Fruit fly (Drosophila melanogaster) whole organism, wandering third instar larva: Measurements from ENCODE around the gene CG42399.

ENCODE experiments used
- CG32264 ChIP-seq: fragments of 200-800 bp; sonication (Bioruptor generic); optimal IDR thresholded peaks from 2 replicates; lab custom pipeline; 2016; ENCODE audit warnings: missing biosample characterization, missing genetic modification characterization
- CG9705 ChIP-seq: fragments of 200-800 bp; sonication (Bioruptor generic); optimal IDR thresholded peaks from 2 replicates; lab custom pipeline; 2018; ENCODE audit warnings: missing biosample characterization, mild to moderate bottlenecking, missing genetic modification characterization
- Dif ChIP-seq: fragments of 200-275, 200-300 bp; sonication (Bioruptor generic); optimal IDR thresholded peaks from 2 replicates; lab custom pipeline; 2018; ENCODE audit warnings: missing biosample characterization, missing genetic modification characterization; ENCODE audit not compliant: partially characterized antibody
- HLH106 ChIP-seq: fragments of 200-800 bp; optimal IDR thresholded peaks from 3 replicates; lab custom pipeline; 2019; ENCODE audit warnings: missing biosample characterization, mild to moderate bottlenecking, missing genetic modification characterization, moderate library complexity
- N ChIP-seq: fragments of >200 bp; optimal IDR thresholded peaks from 2 replicates; lab custom pipeline; 2018; ENCODE audit warnings: missing biosample characterization, missing external identifiers, missing genetic modification characterization
- br ChIP-seq: fragments of 200-800 bp; sonication (Bioruptor generic); optimal IDR thresholded peaks from 2 replicates; lab custom pipeline; 2016; ENCODE audit warnings: missing biosample characterization, missing genetic modification characterization
- brk ChIP-seq: fragments of 200-800 bp; sonication (Bioruptor generic); optimal IDR thresholded peaks from 2 replicates; lab custom pipeline; 2016; ENCODE audit warnings: missing biosample characterization, mild to moderate bottlenecking, missing genetic modification characterization
- dl ChIP-seq, 2 experiments: fragments of 175-275, 200-275 bp in 1 of 2; fragments of 200-275 bp in 1 of 2; sonication (Bioruptor generic); optimal IDR thresholded peaks; lab custom pipeline; 2018; ENCODE audit warnings: mild to moderate bottlenecking in 2 of 2, missing biosample characterization in 2 of 2, missing genetic modification characterization in 2 of 2, moderate library complexity in 2 of 2; ENCODE audit not compliant: partially characterized antibody in 2 of 2, insufficient read depth in 1 of 2
- dmrt93B ChIP-seq: fragments of 200-800 bp; sonication (Bioruptor generic); optimal IDR thresholded peaks from 2 replicates; lab custom pipeline; 2018; ENCODE audit warnings: missing biosample characterization, mild to moderate bottlenecking, missing genetic modification characterization
- dsf ChIP-seq: sonication (Bioruptor generic); optimal IDR thresholded peaks from 2 replicates; lab custom pipeline; 2016; ENCODE audit warnings: missing biosample characterization, missing genetic modification characterization, borderline replicate concordance
- fru ChIP-seq: fragments of 200-800 bp; sonication (Bioruptor generic); optimal IDR thresholded peaks from 3 replicates; lab custom pipeline; 2016; ENCODE audit warnings: missing biosample characterization, mild to moderate bottlenecking, missing genetic modification characterization
- pan ChIP-seq: fragments of >200 bp; optimal IDR thresholded peaks from 2 replicates; lab custom pipeline; 2017
- psq ChIP-seq: fragments of 200-800 bp; sonication (Bioruptor generic); optimal IDR thresholded peaks from 3 replicates; lab custom pipeline; 2017; ENCODE audit warnings: missing biosample characterization, mild to moderate bottlenecking, missing genetic modification characterization, moderate library complexity
- tai ChIP-seq: sonication (Bioruptor generic); optimal IDR thresholded peaks from 2 replicates; lab custom pipeline; 2016; ENCODE audit warnings: missing biosample characterization, missing genetic modification characterization

DNA sequence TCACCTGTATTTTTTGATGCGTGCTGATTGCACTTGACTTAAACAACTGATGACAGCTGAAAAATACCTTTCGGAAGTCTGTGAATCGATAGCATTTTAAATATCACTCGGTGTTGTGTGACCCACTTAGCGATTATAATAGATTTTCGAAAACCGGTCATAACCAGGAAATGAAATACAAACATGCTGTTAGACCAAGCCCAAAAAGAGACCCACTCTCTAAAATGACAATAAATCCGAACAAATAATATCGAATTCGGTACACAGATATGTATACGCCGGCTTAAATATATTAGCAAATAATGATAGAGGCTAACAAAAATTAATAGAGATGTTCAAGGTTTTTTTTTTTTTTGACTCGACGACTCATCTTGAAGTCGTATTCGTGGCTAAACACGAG is 22.6 kb upstream of the CG42399 start:
- no peak for TF ChIP-seq dmrt93B (GFP tag; lab: Kevin White, UChicago)
- TF ChIP-seq pan (lab: Kevin White, UChicago), result no peak
- no peak for TF ChIP-seq psq (GFP tag; lab: Kevin White, UChicago)
- TF ChIP-seq N (GFP tag; lab: Kevin White, UChicago), result no peak
- TF ChIP-seq tai (GFP tag; lab: Kevin White, UChicago), result no peak
- no peak for TF ChIP-seq br
- TF ChIP-seq CG9705, result no peak
- TF ChIP-seq fru (GFP tag; lab: Kevin White, UChicago), result no peak
- TF ChIP-seq dsf, result no peak
- TF ChIP-seq Dif (GFP tag; lab: Kevin White, UChicago), result no peak
- no peak for TF ChIP-seq HLH106
- TF ChIP-seq CG32264 (GFP tag; lab: Kevin White, UChicago), result no peak
- TF ChIP-seq brk (GFP tag; lab: Kevin White, UChicago), result no peak
- no peak for TF ChIP-seq dl (GFP tag; optimal IDR thresholded peaks at IDR 0.05; lab: Kevin White, UChicago; ENCODE audit: insufficient read depth in 1 of 2, partially characterized antibody in 2 of 2)
